Fruit fly (Drosophila melanogaster): ENCODE data around the gene CG13679.

DNA sequence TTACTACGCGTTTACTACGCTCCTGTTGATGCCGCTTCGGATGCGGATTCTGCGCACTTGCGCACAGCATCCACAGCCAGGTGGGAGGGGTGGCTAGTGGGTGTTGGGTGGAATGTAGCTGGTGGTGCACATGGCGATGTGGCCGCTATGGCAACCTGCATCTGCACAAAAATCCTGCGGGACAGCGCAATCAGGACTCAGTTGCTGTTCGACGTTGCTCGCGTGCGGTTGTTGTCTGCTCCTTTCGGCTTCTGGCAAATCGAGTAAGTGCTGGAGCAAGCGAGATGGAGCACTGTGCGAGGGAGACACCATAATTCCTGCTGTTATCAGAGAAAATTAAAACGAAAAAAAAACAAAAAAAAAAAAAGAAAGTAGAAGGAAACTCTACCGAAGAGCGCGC lies 38.3 kb downstream of the CG13679 start:
- no peak for TF ChIP-seq insv (optimal IDR thresholded peaks at IDR 0.05)
- TF ChIP-seq Myc (optimal IDR thresholded peaks at IDR 0.05), result no peak
- no peak for TF ChIP-seq psq (optimal IDR thresholded peaks at IDR 0.05)
- TF ChIP-seq h (optimal IDR thresholded peaks at IDR 0.05), result no peak
- no peak for TF ChIP-seq Sin3A (optimal IDR thresholded peaks at IDR 0.05)
- no peak for TF ChIP-seq ttk (optimal IDR thresholded peaks at IDR 0.05)

Measured in Kc167 (cell line).